Worm (Caenorhabditis elegans) whole organism, L3 larva: ENCODE data around the gene H06I04.6.

Experiments
- ama-1 ChIP-seq: fragments of 150-350 bp; optimal IDR thresholded peaks from 2 replicates; lab custom pipeline; 2018
- nhr-11 ChIP-seq: fragments of 150-350 bp; optimal IDR thresholded peaks from 2 replicates; lab custom pipeline; 2014; ENCODE audit warnings: missing biosample characterization, missing genetic modification characterization
- nhr-23 ChIP-seq: fragments of 150-350 bp; optimal IDR thresholded peaks from 2 replicates; lab custom pipeline; 2014; ENCODE audit warnings: missing biosample characterization, missing genetic modification reagents, missing genetic modification characterization
- nhr-237 ChIP-seq: fragments of 150-350 bp; optimal IDR thresholded peaks from 2 replicates; lab custom pipeline; 2014; ENCODE audit warnings: missing biosample characterization, missing genetic modification characterization
- snpc-4 ChIP-seq: fragments of 150-350 bp; optimal IDR thresholded peaks from 2 replicates; lab custom pipeline; 2014; ENCODE audit warnings: missing biosample characterization, missing genetic modification characterization
- ztf-11 ChIP-seq: fragments of 150-350 bp; optimal IDR thresholded peaks from 2 replicates; lab custom pipeline; 2014; ENCODE audit warnings: missing biosample characterization, missing genetic modification characterization

- no peak for TF ChIP-seq nhr-237 (tag; lab: Kevin White, UChicago)
- no peak for TF ChIP-seq ztf-11 (tag; lab: Kevin White, UChicago)
- no peak for TF ChIP-seq ama-1 (lab: Kevin White, UChicago)
- no peak for TF ChIP-seq snpc-4
- no peak for TF ChIP-seq nhr-23 (tag; lab: Kevin White, UChicago)
- no peak for TF ChIP-seq nhr-11 (tag; lab: Kevin White, UChicago)
Measured at ce11 chrIII:3063565-3063964, 578 bp downstream of the H06I04.6 start.
